Fruit fly (Drosophila melanogaster) S2 (cell line): ENCODE measurements around the gene CG6443.

Experiments
- CG8478 ChIP-seq: fragments of >200 bp; optimal IDR thresholded peaks from 2 replicates; lab custom pipeline; 2018
- CTCF ChIP-seq, 2 experiments: fragments of >200 bp; optimal IDR thresholded peaks; 2 replicates each; lab custom pipeline; 2018

DNA sequence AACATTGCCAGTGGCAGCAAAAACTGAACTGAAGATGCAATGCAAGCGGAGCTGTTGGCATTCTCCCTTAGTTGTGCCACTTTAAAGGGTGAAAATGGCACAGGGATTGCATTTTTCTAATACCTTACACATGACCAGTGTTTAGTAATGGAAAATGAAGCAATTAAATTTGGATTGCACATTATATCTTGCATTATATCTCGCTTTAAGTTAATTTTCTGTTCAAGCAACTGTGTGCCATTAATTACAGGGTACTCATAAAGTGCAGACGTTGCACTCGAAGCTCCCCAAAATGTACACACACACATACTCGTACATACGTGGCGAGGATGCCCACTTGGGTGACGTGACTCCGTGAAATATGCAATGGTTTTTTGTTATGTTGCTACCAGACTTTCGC, 30.8 kb downstream of the CG6443 start:
- no peak for TF ChIP-seq CTCF (optimal IDR thresholded peaks at IDR 0.05; lab: Kevin White, UChicago)
- no peak for TF ChIP-seq CG8478
